Worm (Caenorhabditis elegans): ENCODE measurements around the gene K03H6.4.
A peak's percentile ranks its signal among the peaks of the same experiment; 100 is the strongest.

K03H6.4 gene

DNA sequence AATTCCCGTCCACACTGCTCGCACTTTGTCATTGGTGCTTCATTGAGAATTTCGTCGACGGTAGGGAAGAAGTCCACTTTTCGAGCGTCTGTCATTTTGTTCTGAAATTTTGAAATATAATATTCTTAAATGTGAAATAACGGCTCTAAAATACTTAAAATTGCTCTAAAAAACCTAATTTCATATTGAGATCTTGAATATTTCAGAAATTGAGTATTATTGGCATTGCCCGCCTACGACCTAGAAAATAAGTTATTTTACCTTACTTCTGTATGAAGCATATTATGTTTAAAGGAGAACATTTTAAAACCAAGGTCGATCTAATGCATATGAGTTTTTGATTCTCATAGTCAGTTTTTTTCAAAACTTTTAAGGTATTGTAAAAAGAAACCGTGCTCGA, 29.0 kb upstream of the K03H6.4 start, which contains the start of gene C34H4.5:
Gene C34H4.5 (minus strand): TSS at position 101 of the 400 bp plus-strand sequence.
- TF ChIP-seq cog-1 (tag; optimal IDR thresholded peaks at IDR 0.05) (no peak), ztf-29 (GFP tag; IDR thresholded peaks at IDR 0.05) (no peak), ref-1 (GFP tag; conservative IDR thresholded peaks at IDR 0.05) (no peak), tab-1 (GFP tag; IDR thresholded peaks at IDR 0.05) (no peak), flt-1 (GFP tag; IDR thresholded peaks at IDR 0.05) (no peak)

DNA sequence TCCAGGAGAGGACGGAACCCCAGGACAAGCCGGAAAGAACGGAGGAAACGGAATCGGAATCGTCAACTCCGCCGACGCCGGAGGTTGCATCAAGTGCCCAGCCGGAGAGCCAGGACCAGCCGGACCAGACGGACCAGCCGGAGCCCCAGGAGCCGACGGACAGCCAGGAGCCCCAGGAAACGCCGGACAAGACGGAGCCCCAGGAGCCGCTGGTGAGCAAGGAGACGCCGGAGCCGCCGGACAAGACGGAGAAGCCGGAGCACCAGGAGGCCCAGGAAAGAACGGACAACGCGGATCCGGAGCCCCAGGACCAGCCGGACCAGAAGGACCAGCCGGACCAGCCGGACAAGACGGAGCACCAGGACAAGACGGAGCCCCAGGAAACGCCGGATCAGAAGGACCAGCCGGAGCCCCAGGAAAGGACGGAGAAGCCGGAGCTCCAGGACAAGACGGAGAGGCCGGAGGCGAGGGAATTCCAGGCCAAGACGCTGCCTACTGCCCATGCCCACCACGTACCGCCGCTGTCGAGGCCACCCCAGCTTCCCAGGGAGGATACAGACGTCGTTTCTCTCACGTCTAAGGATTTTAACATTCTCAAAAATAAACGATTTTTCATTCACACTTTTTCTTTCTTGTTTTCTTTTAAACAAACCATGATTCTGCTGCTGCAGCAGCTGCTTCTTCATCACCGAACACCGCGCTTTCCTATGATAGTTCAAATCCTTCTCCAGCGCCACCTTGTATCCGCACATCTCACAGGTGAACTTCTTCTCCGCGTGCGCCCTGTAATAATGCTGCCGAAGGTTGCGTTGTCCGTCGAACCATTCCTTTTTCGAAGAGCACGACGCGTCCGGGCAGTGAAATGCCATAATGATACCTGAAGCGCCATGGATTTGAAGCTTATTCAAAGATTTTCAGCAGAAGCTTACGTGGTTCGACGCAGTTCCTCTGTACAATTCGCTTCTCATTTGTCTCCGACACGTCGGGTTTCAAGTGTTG, 28.3 kb upstream of the K03H6.4 start:
- no peak for TF ChIP-seq ref-1 (GFP tag; conservative IDR thresholded peaks at IDR 0.05)
- TF ChIP-seq tab-1 (GFP tag; IDR thresholded peaks at IDR 0.05), result no peak
- no peak for TF ChIP-seq T22C8.4 (GFP tag; IDR thresholded peaks at IDR 0.05)
- TF ChIP-seq flt-1 (GFP tag; IDR thresholded peaks at IDR 0.05), result no peak
- TF ChIP-seq cog-1 (tag; optimal IDR thresholded peaks at IDR 0.05), result no peak
- TF ChIP-seq ztf-23 (GFP tag; IDR thresholded peaks at IDR 0.05), result no peak
- TF ChIP-seq klf-2 (GFP tag; conservative IDR thresholded peaks at IDR 0.05), result no peak
- no peak for TF ChIP-seq ztf-29 (GFP tag; IDR thresholded peaks at IDR 0.05)
- TF ChIP-seq med-1 (GFP tag; optimal IDR thresholded peaks at IDR 0.05; ENCODE audit: insufficient read depth), result no peak

DNA sequence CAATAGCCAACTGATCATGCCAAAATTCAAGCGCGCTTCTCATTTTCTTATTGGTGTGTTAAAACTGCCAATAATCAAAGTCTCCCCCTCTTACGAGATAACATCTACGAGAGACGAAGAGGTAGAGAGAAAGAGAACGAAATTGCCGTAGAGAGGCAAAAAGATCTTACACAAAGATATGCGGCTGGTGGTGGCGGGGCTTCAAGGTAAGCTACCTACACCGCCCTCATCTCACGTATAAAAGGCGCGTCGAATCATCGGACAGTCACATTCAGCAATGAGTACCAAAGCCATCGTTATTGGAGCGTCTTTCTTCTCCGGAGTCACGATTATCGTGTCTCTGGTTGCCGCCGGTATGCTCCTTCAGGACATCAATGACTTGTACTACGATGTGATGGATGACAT, 27.3 kb upstream of the K03H6.4 start, which contains the start of gene col-107:
Gene col-107 (plus strand): TSS at position 265 of the 405 bp plus-strand sequence.
- TF ChIP-seq klf-2 (GFP tag; conservative IDR thresholded peaks at IDR 0.05) (no peak), T22C8.4 (GFP tag; IDR thresholded peaks at IDR 0.05) (no peak), ref-1 (GFP tag; conservative IDR thresholded peaks at IDR 0.05) (no peak), tab-1 (GFP tag; IDR thresholded peaks at IDR 0.05) (no peak), flt-1 (GFP tag; IDR thresholded peaks at IDR 0.05) (no peak), cog-1 (tag; optimal IDR thresholded peaks at IDR 0.05) (no peak)

DNA sequence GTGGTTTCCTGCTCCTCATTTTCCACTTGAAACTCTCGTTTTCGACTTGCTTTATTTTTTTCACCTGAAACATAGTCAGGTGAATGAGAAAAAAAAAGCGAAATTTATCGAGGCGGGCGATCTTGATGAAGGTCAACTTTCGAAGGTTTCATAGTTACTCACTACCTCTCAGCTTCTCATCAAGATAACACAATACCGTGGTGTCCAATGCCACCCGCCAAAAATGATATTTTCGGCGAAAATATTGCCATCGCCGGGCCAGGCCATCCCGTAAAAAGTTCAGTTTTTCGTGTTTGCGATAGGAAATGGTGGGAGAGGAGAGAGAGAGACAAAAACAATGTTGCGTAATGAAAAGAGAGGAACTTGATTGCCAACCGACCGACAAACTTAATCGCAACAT, 26.0 kb upstream of the K03H6.4 start:
- TF ChIP-seq flt-1 (GFP tag; IDR thresholded peaks at IDR 0.05) (no peak), ztf-29 (GFP tag; IDR thresholded peaks at IDR 0.05) (no peak), T22C8.4 (GFP tag; IDR thresholded peaks at IDR 0.05) (no peak), klf-2 (GFP tag; conservative IDR thresholded peaks at IDR 0.05) (no peak), cog-1 (tag; optimal IDR thresholded peaks at IDR 0.05) (no peak), ref-1 (GFP tag; conservative IDR thresholded peaks at IDR 0.05) (no peak), tab-1 (GFP tag; IDR thresholded peaks at IDR 0.05) (no peak), ztf-23 (GFP tag; IDR thresholded peaks at IDR 0.05) (no peak), med-1 (GFP tag; optimal IDR thresholded peaks at IDR 0.05; ENCODE audit: insufficient read depth) (no peak)

DNA sequence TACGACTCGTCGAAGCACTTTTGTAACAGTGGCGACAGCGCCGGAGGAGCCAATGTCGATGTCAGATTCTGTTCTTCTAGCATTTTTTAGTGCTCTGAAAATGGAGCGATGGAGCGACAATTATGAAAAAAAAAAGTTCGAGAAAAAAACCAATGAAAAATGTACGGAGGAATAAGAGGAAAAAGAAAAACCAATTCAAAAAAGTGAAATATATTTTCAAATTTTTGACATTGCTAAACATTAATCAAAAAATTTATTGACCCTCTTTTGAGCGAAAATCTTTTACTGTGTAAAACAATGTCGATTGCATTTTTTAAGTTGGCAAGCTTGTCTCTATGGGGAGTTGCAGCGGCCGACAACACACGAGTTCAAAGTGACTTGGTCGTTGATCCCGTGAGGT, 15.2 kb upstream of the K03H6.4 start, which contains the start of gene K03H6.5:
Gene K03H6.5 (minus strand): TSS at position 101 of the 400 bp plus-strand sequence.
- TF ChIP-seq T22C8.4 (GFP tag; IDR thresholded peaks at IDR 0.05), result no peak
- no peak for TF ChIP-seq ref-1 (GFP tag; conservative IDR thresholded peaks at IDR 0.05)

DNA sequence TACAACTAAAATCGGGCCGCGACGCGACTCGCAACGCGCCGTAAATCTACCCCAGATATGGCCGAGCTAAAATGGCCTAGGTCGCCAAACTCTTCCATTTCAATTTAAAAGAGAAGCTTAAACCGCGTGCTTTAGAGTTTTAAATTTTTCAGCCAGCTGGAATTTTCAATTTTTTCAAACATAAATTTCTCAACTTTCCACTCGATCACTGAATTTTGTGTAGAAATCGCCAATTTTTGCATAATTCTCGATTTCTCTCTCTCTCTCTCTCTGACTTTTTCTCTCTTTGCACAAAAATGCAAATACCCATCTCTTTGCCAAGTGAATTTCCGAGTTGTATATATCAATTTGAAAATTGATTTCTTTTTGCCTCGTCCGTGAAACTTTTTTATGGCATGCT, 2.3 kb upstream of the K03H6.4 start, which contains the start of gene K03H6.1:
Gene K03H6.1 (plus strand): TSS at position 301 of the 400 bp plus-strand sequence.
- no peak for TF ChIP-seq tab-1 (GFP tag; IDR thresholded peaks at IDR 0.05)

DNA sequence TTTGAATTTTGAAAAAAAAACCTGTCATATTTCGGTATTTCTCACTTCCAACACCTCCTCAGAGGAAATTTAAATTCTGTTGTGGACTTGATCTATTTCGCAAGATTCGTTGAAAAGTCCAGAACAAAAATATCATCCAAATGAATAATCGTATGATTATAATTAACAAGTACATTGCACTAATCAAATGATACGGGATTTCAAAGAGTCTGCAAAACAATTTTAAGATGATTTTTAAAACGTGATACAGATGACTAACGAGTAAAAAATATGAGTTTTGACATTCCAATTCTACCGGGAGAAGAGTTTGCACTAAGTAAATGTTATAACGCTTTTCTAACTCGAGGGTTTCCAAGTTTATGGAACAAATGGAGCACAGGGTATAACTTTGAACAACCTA, 1.2 kb upstream of the K03H6.4 start:
- TF ChIP-seq klf-2 (GFP tag; conservative IDR thresholded peaks at IDR 0.05) (no peak), ztf-23 (GFP tag; IDR thresholded peaks at IDR 0.05) (no peak), cog-1 (tag; optimal IDR thresholded peaks at IDR 0.05) (no peak), flt-1 (GFP tag; IDR thresholded peaks at IDR 0.05) (no peak), med-1 (GFP tag; optimal IDR thresholded peaks at IDR 0.05; ENCODE audit: insufficient read depth) (no peak), T22C8.4 (GFP tag; IDR thresholded peaks at IDR 0.05) (no peak), ref-1 (GFP tag; conservative IDR thresholded peaks at IDR 0.05) (no peak), tab-1 (GFP tag; IDR thresholded peaks at IDR 0.05) (no peak), ztf-29 (GFP tag; IDR thresholded peaks at IDR 0.05) (no peak)

DNA sequence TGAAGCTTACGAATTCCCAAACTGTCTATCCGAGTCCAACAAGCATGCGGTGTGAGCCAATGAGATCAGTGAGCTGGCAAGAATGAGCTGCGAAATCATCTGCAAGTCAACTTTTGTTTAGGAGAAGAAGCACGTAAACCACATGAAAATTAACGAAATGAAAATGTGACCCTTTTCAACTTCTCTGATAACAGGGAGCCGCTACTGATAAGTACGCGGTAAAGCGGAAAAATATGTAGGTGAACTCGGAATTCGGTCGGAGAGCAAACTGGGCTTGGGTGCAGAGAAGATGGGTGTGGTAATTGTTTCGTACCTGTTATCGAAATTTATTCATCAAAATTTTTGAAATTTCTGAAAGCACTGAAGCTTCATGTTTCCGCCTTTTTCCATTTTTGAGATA, 4.6 kb downstream of the K03H6.4 start, which contains the start of gene clec-172:
Gene clec-172 (minus strand): TSS at position 101 of the 400 bp plus-strand sequence.
- TF ChIP-seq ztf-23 (GFP tag; IDR thresholded peaks at IDR 0.05), result no peak

DNA sequence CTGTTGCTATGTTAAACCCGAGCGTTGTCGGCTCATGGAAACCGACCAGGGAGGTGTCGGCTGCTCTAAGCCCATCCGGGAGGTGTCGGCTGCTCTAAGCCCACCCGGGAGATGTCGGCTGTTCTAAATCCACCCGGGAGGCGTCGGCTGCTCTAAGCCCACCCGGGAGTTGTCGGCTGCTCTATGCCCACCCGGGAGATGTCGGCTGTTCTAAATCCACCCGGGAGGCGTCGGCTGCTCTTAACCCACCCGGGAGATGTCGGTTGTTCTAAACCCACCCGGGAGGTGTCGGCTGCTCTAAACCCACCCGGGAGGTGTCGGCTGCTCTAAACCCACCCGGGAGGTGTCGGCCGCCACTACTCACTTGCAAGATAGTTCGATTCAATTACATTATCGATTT, 5.2 kb downstream of the K03H6.4 start:
- no peak for TF ChIP-seq cog-1 (tag; optimal IDR thresholded peaks at IDR 0.05)
- TF ChIP-seq tab-1 (GFP tag; IDR thresholded peaks at IDR 0.05), result no peak
- TF ChIP-seq ztf-29 (GFP tag; IDR thresholded peaks at IDR 0.05), result no peak
- TF ChIP-seq flt-1 (GFP tag; IDR thresholded peaks at IDR 0.05), result no peak
- TF ChIP-seq T22C8.4 (GFP tag; IDR thresholded peaks at IDR 0.05), result no peak
- TF ChIP-seq klf-2 (GFP tag; conservative IDR thresholded peaks at IDR 0.05), result no peak
- no peak for TF ChIP-seq med-1 (GFP tag; optimal IDR thresholded peaks at IDR 0.05; ENCODE audit: insufficient read depth)
- TF ChIP-seq ztf-23 (GFP tag; IDR thresholded peaks at IDR 0.05), result no peak
- TF ChIP-seq ref-1 (GFP tag; conservative IDR thresholded peaks at IDR 0.05), result no peak

DNA sequence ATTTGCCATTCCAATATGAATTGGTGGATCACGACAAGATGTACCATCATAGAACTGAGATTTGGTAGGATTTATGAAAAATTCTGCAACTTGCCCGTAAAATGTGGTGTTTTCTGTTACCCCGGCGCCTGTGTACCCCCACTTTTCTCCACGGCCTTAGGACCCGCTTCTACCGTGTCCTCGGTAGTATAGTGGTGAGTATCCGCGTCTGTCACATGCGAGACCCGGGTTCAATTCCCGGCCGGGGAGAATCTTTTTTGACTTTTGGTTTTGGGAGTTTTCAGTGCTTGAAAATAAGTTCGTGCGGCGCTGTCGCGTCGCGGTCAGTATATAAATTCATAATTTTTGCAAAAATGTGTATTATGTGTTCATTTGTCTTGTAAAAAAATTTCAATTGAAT, 6.7 kb downstream of the K03H6.4 start:
- TF ChIP-seq T22C8.4 (GFP tag; IDR thresholded peaks at IDR 0.05) (no peak), ref-1 (GFP tag; conservative IDR thresholded peaks at IDR 0.05) (peak; percentile 46; the same call in 1 of the 2 replicates), ztf-29 (GFP tag; IDR thresholded peaks at IDR 0.05) (0 out of 2 replicates have a peak, but pooled peaks have one; percentile 50), cog-1 (tag; optimal IDR thresholded peaks at IDR 0.05) (no peak), med-1 (GFP tag; optimal IDR thresholded peaks at IDR 0.05; ENCODE audit: insufficient read depth) (no peak), flt-1 (GFP tag; IDR thresholded peaks at IDR 0.05) (peak; percentile 55; the same call in 1 of the 2 replicates), tab-1 (GFP tag; IDR thresholded peaks at IDR 0.05) (peak; percentile 71; the same call in 1 of the 2 replicates), ztf-23 (GFP tag; IDR thresholded peaks at IDR 0.05) (peak; percentile 59; the same call in 1 of the 2 replicates), klf-2 (GFP tag; conservative IDR thresholded peaks at IDR 0.05) (0 out of 2 replicates have a peak, but pooled peaks have one; percentile 31)

Data from whole organism, midembryonic.